Fruit fly (Drosophila melanogaster): ENCODE data around the gene Yp2.

The Yp2 gene

DNA sequence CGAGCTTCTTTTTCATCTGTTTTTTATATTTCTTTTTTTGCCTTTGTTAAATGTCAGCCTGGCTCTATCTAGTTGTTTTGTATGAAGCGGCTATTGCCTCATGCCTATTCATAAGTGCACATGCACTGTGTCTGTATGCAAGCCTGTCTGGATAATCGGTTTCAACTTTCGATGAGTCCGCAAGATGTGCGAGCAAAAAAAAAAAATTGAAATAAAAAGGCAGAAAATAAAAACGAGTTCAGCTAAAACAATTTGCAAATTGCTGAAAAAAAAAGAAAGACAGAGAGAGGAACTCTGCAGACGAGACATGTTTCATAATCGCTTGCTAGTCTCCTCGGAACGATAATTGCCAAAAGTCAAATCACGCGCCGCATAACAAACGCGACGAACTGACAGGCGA is 6.7 kb downstream of the Yp2 start:
- TF ChIP-seq noc (tag; optimal IDR thresholded peaks at IDR 0.05): no peak

- no peak for TF ChIP-seq noc (tag; optimal IDR thresholded peaks at IDR 0.05)
These were observed 8.6 kb downstream of the Yp2 start for dm6 chrX:10043873-10044272.

dm6 chrX:10039528-10039927 is 12.9 kb downstream of the Yp2 start:
- TF ChIP-seq noc (tag; optimal IDR thresholded peaks at IDR 0.05): no peak

dm6 chrX:10029730-10030129 is 22.7 kb downstream of the Yp2 start:
- TF ChIP-seq noc (tag; optimal IDR thresholded peaks at IDR 0.05): no peak

dm6 chrX:10021809-10022208 is 30.6 kb downstream of the Yp2 start:
- no peak for TF ChIP-seq noc (tag; optimal IDR thresholded peaks at IDR 0.05)

- TF ChIP-seq noc (tag; optimal IDR thresholded peaks at IDR 0.05): no peak
These were observed 31.6 kb downstream of the Yp2 start for dm6 chrX:10020857-10021256.

DNA sequence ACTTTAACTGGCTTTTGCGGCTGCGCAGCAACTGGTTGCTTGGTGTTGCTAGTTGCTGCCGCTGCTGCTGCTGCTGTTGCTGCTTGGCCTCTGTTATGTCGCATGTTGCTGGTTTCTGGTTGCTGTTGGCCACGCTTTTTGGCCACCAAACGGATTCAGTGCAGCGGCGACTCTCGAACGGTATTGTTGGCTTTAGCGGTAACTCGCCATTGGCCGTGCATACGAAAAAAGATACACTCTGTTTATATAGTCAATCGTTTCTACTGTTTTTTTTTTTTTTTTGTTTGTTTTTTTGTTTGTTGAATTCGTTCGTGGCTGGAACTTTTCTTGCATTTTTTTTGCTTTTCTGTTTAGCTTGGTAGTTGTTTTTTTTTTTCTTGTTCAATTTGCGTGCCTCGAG is 35.7 kb downstream of the Yp2 start, which contains the start of gene Cht6:
Cht6 (plus strand) TSS at position 122 of the 400 bp plus-strand sequence.
- no peak for TF ChIP-seq noc (tag; optimal IDR thresholded peaks at IDR 0.05)

dm6 chrX:10014738-10015703 is 37.4 kb downstream of the Yp2 start:
- TF ChIP-seq noc (tag; optimal IDR thresholded peaks at IDR 0.05): no peak

DNA sequence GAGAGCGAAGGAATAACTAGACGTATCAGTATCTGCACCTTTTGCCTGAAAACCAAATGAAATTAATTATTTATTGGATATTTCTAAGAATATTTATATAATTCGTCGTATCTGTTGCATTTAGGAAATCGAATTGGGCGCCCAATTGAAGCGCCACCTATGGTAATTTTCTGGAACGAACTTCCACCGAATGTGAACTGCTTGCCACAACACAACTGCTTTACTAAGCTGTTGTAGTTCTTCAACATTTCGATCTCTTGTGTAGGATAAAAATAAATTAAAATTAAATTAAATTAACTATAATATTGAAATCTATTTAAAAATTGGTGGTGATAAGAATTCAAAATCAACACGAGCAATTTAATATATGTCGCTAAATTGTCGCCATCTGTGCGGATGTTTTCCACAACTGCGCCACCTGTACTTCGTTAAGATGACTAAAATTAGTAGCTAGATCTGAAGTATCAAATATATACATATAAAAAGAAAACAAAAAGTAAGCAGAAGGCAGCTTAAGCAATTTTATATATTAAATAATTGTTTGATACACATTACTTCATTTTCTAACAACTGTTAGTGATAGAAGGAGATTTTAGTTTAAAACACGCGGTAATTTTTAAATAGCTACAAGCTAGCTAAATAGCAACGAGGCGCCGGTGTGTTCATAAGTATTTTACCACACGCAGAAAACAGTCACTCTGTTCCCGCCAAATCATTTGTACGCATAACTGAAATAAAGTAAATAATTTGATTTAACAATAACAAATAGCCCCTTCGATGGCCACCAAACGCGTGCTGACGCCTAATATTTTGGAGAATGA is 42.4 kb downstream of the Yp2 start, which contains the start of gene Dna2:
Dna2 (plus strand) TSS at position 688 of the 821 bp plus-strand sequence.
- no peak for TF ChIP-seq noc (tag; optimal IDR thresholded peaks at IDR 0.05)

DNA sequence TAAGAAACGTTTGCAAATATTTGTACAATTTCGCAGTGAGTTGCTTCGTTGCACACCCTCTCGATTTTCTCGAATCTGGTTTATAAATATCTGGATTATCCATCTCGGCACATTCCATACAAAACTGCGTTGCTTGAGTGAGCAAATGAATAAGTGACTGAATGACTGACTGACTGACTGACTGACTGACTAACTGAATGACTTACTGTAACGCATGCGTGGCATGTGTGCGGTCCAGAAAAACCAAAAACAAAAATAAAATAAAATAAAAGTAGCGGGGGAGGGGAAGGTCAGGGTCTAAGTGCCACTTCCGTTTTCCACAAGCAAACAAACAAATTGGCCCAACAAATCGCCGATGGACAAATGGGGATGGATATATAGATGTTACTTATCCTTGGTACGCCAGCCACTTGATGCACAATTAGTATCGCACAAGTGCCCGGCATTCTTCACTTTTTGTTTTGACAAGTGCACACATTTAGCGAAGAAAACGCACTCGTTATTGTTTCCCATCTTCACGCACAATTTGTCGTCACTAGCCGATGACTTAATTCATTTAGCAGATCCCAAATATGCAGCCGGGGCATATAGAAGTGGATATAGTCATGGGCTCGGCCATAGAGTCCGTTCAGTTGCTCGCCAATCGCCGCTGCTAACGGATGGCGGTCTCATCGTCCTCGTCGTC is 43.7 kb downstream of the Yp2 start, which contains the start of gene CG33557:
CG33557 (plus strand) TSS at position 635 of the 685 bp plus-strand sequence.
- no peak for TF ChIP-seq noc (tag; optimal IDR thresholded peaks at IDR 0.05)

All from whole organism, larva.